Worm (Caenorhabditis elegans) whole organism, late embryonic: ENCODE results near the gene F16G10.3.

Source experiments
- T23F11.4 ChIP-seq: fragments of 200-800 bp; sonication (Bioruptor generic); optimal IDR thresholded peaks from 2 replicates; lab custom pipeline; 2018; ENCODE audit warnings: mild to moderate bottlenecking, missing genetic modification characterization, missing compliant biosample characterization
- ceh-22 ChIP-seq: sonication (generic microtip); optimal IDR thresholded peaks from 2 replicates; lab custom pipeline; 2017; ENCODE audit warnings: missing biosample characterization, missing genetic modification characterization
- ceh-9 ChIP-seq: sonication (generic microtip); optimal IDR thresholded peaks from 2 replicates; lab custom pipeline; 2016; ENCODE audit warnings: mild to moderate bottlenecking, missing genetic modification characterization, inconsistent platforms, missing compliant biosample characterization

ce11 chrII:2380174-2380573 is 8.0 kb downstream of the F16G10.3 start, which contains the start of gene F16G10.7:
- no peak for TF ChIP-seq ceh-22 (tag; lab: Kevin White, UChicago)
- TF ChIP-seq ceh-9 (tag; lab: Kevin White, UChicago) = no peak
- TF ChIP-seq T23F11.4 (GFP tag; lab: Kevin White, UChicago) = no peak
